Worm (Caenorhabditis elegans) whole organism, L2 larva: Measurements from ENCODE around the gene cki-1.

ENCODE experiments used
- ceh-82 ChIP-seq: fragments of 150-350 bp; optimal IDR thresholded peaks from 2 replicates; lab custom pipeline; 2014; ENCODE audit warnings: missing biosample characterization, missing genetic modification characterization
- lin-13 ChIP-seq: fragments of 150-350 bp; optimal IDR thresholded peaks from 2 replicates; lab custom pipeline; 2014; ENCODE audit warnings: missing biosample characterization, missing genetic modification reagents, missing genetic modification characterization
- mdl-1 ChIP-seq, 2 experiments: fragments of 150-350 bp in 1 of 2; sonication (generic microtip) in 1 of 2; optimal IDR thresholded peaks; 2 replicates each; lab custom pipeline; 2017; ENCODE audit warnings: missing biosample characterization in 2 of 2, missing genetic modification characterization in 2 of 2
- nhr-25 ChIP-seq: fragments of 150-350 bp; sonication (generic microtip); optimal IDR thresholded peaks from 3 replicates; lab custom pipeline; 2014; ENCODE audit warnings: missing biosample characterization, missing genetic modification characterization
- unc-39 ChIP-seq: fragments of 150-350 bp; optimal IDR thresholded peaks from 2 replicates; lab custom pipeline; 2014; ENCODE audit warnings: missing biosample characterization, missing genetic modification characterization
- unc-62 ChIP-seq: fragments of 150-350 bp; optimal IDR thresholded peaks from 2 replicates; lab custom pipeline; 2014; ENCODE audit warnings: missing biosample characterization, missing genetic modification reagents, missing genetic modification characterization
- ztf-4 ChIP-seq: fragments of 150-350 bp; optimal IDR thresholded peaks from 2 replicates; lab custom pipeline; 2014; ENCODE audit warnings: missing biosample characterization, missing genetic modification characterization

ce11 chrII:7772411-7772810, 38.6 kb upstream of the cki-1 start, which contains the start of gene C06A8.6:
- TF ChIP-seq unc-39 (no peak), unc-62 (GFP tag; lab: Kevin White, UChicago) (no peak), nhr-25 (no peak), mdl-1 (tag; optimal IDR thresholded peaks at IDR 0.05; lab: Kevin White, UChicago) (no peak), lin-13 (GFP tag; lab: Kevin White, UChicago) (no peak), ztf-4 (no peak), ceh-82 (tag; lab: Kevin White, UChicago) (no peak)
